Worm (Caenorhabditis elegans) whole organism, L4 larva: Measurements from ENCODE around the gene arx-5.

Experiments
- D1046.2 ChIP-seq: fragments of 200-800 bp; sonication (Bioruptor generic); IDR thresholded peaks from 2 replicates; pipeline ENCODE4 v1.3.6; 2022; ENCODE audit warnings: missing genetic modification characterization, missing compliant biosample characterization
- F10B5.3 ChIP-seq: sonication (generic microtip); optimal IDR thresholded peaks from 2 replicates; lab custom pipeline; 2016; ENCODE audit warnings: mild to moderate bottlenecking, missing genetic modification characterization, missing compliant biosample characterization
- F44E2.7 ChIP-seq: fragments of 200-800 bp; sonication (Bioruptor generic); IDR thresholded peaks from 2 replicates; pipeline ENCODE4 v2.1.2; 2022; ENCODE audit warnings: missing genetic modification characterization, missing compliant biosample characterization
- T20F7.1 ChIP-seq: fragments of 200-800 bp; sonication (Bioruptor generic); optimal IDR thresholded peaks from 2 replicates; lab custom pipeline; 2018; ENCODE audit warnings: mild to moderate bottlenecking, missing genetic modification characterization, missing compliant biosample characterization
- T26A8.4 ChIP-seq: fragments of 200-800 bp; sonication (Bioruptor generic); IDR thresholded peaks from 2 replicates; pipeline ENCODE4 v1.3.6; 2022; ENCODE audit warnings: missing genetic modification characterization, missing compliant biosample characterization
- Y5F2A.4 ChIP-seq: fragments of 200-800 bp; sonication (Bioruptor generic); optimal IDR thresholded peaks from 2 replicates; lab custom pipeline; 2018; ENCODE audit warnings: mild to moderate bottlenecking, missing genetic modification characterization, missing compliant biosample characterization
- aly-2 ChIP-seq: sonication (generic microtip); optimal IDR thresholded peaks from 2 replicates; lab custom pipeline; 2018; ENCODE audit warnings: missing biosample characterization, missing genetic modification characterization
- ama-1 ChIP-seq: fragments of 150-350 bp; optimal IDR thresholded peaks from 2 replicates; lab custom pipeline; 2014; ENCODE audit warnings: inconsistent platforms, mixed read lengths
- arid-1 ChIP-seq: fragments of 200-800 bp; sonication (Bioruptor generic); conservative IDR thresholded peaks from 2 replicates; pipeline ENCODE4 v1.3.6; 2022; ENCODE audit warnings: missing genetic modification reagents, missing genetic modification characterization, missing compliant biosample characterization
- attf-4 ChIP-seq: sonication (generic microtip); optimal IDR thresholded peaks from 3 replicates; lab custom pipeline; 2017; ENCODE audit warnings: missing biosample characterization, missing genetic modification characterization
- ceh-32 ChIP-seq: sonication (generic microtip); optimal IDR thresholded peaks from 2 replicates; lab custom pipeline; 2016; ENCODE audit warnings: mild to moderate bottlenecking, missing genetic modification characterization, missing compliant biosample characterization; ENCODE audit not compliant: poor library complexity
- ceh-44 ChIP-seq: fragments of 200-800 bp; sonication (Bioruptor generic); IDR thresholded peaks from 2 replicates; pipeline ENCODE4 v1.3.6; 2022; ENCODE audit warnings: missing genetic modification reagents, missing genetic modification characterization, missing compliant biosample characterization
- ceh-62 ChIP-seq: sonication (generic microtip); optimal IDR thresholded peaks from 2 replicates; lab custom pipeline; 2017; ENCODE audit warnings: missing biosample characterization, missing genetic modification characterization
- ceh-82 ChIP-seq: sonication (generic microtip); optimal IDR thresholded peaks from 2 replicates; lab custom pipeline; 2017; ENCODE audit warnings: missing biosample characterization, missing genetic modification characterization
- cey-2 ChIP-seq: sonication (generic microtip); optimal IDR thresholded peaks from 3 replicates; lab custom pipeline; 2017; ENCODE audit warnings: missing genetic modification characterization, mild to moderate bottlenecking, missing compliant biosample characterization, antibody characterized with exemption, borderline replicate concordance; ENCODE audit not compliant: insufficient read depth
- ctbp-1 ChIP-seq: fragments of 200-800 bp; sonication (Bioruptor generic); IDR thresholded peaks from 2 replicates; pipeline ENCODE4 v1.3.6; 2022; ENCODE audit warnings: missing genetic modification reagents, missing genetic modification characterization, missing compliant biosample characterization
- daf-16 ChIP-seq, 3 experiments: sonication (generic microtip); optimal IDR thresholded peaks; 2 replicates each; lab custom pipeline; 2016 to 2017; ENCODE audit warnings: missing genetic modification characterization in 3 of 3, missing genetic modification reagents in 3 of 3, mild to moderate bottlenecking in 2 of 3, missing compliant biosample characterization in 2 of 3, missing biosample characterization in 1 of 3, moderate library complexity in 1 of 3
- daf-8 ChIP-seq: fragments of 200-800 bp; sonication (Bioruptor generic); IDR thresholded peaks from 2 replicates; pipeline ENCODE4 v1.3.6; 2022; ENCODE audit warnings: missing genetic modification characterization, missing compliant biosample characterization
- dmd-8 ChIP-seq: fragments of 200-800 bp; sonication (Bioruptor generic); IDR thresholded peaks from 2 replicates; pipeline ENCODE4 v1.3.6; 2022; ENCODE audit warnings: missing genetic modification characterization, missing compliant biosample characterization
- dmd-9 ChIP-seq: fragments of 200-800 bp; sonication (Bioruptor generic); IDR thresholded peaks from 2 replicates; pipeline ENCODE4 v1.3.6; 2022; ENCODE audit warnings: missing genetic modification reagents, missing genetic modification characterization, missing compliant biosample characterization
- dve-1 ChIP-seq: sonication (generic microtip); optimal IDR thresholded peaks from 2 replicates; lab custom pipeline; 2017; ENCODE audit warnings: antibody characterized with exemption, mild to moderate bottlenecking, missing genetic modification characterization, missing compliant biosample characterization; ENCODE audit not compliant: insufficient read depth
- egl-27 ChIP-seq: sonication (generic microtip); optimal IDR thresholded peaks from 3 replicates; lab custom pipeline; 2017; ENCODE audit warnings: missing biosample characterization, missing genetic modification reagents, missing genetic modification characterization
- egl-43 ChIP-seq: fragments of 200-800 bp; sonication (Bioruptor generic); IDR thresholded peaks from 2 replicates; pipeline ENCODE4 v1.3.6; 2022; ENCODE audit warnings: missing genetic modification reagents, missing genetic modification characterization, missing compliant biosample characterization
- fkh-10 ChIP-seq: fragments of 150-350 bp; optimal IDR thresholded peaks from 2 replicates; lab custom pipeline; 2014; ENCODE audit warnings: missing biosample characterization, missing genetic modification reagents, missing genetic modification characterization
- hmg-1.1 ChIP-seq: fragments of 200-800 bp; sonication (Bioruptor generic); IDR thresholded peaks from 2 replicates; pipeline ENCODE4 v1.3.6; 2022; ENCODE audit warnings: missing genetic modification reagents, missing genetic modification characterization, missing compliant biosample characterization
- jun-1 ChIP-seq: fragments of 150-350 bp; optimal IDR thresholded peaks from 2 replicates; lab custom pipeline; 2014; ENCODE audit warnings: missing biosample characterization, missing genetic modification reagents, missing genetic modification characterization
- lin-29 ChIP-seq: fragments of 200-800 bp; sonication (Bioruptor generic); IDR thresholded peaks from 2 replicates; pipeline ENCODE4 v1.3.6; 2022; ENCODE audit warnings: missing genetic modification reagents, missing genetic modification characterization, missing compliant biosample characterization
- lir-3 ChIP-seq: sonication (generic microtip); optimal IDR thresholded peaks from 2 replicates; lab custom pipeline; 2016; ENCODE audit warnings: mild to moderate bottlenecking, missing genetic modification characterization, missing compliant biosample characterization
- madf-5 ChIP-seq, 2 experiments: fragments of 200-800 bp; sonication (Bioruptor generic); IDR thresholded peaks; 2 replicates each; pipeline ENCODE4 v1.3.6; 2022; ENCODE audit warnings: missing compliant biosample characterization in 2 of 2, missing genetic modification characterization in 2 of 2
- madf-9 ChIP-seq: fragments of 200-800 bp; sonication (Bioruptor generic); conservative IDR thresholded peaks from 2 replicates; pipeline ENCODE4 v1.3.6; 2022; ENCODE audit warnings: missing genetic modification reagents, missing genetic modification characterization, missing compliant biosample characterization
- mdl-1 ChIP-seq, 2 experiments: fragments of 150-350 bp in 1 of 2; sonication (generic microtip) in 1 of 2; optimal IDR thresholded peaks; 2 replicates each; lab custom pipeline; 2014 to 2017; ENCODE audit warnings: missing biosample characterization in 2 of 2, missing genetic modification characterization in 2 of 2
- mdt-29 ChIP-seq: fragments of 200-800 bp; sonication (Bioruptor generic); IDR thresholded peaks from 2 replicates; pipeline ENCODE4 v1.3.6; 2022; ENCODE audit warnings: missing genetic modification reagents, missing genetic modification characterization, missing compliant biosample characterization
- mes-2 ChIP-seq: sonication (generic microtip); optimal IDR thresholded peaks from 2 replicates; lab custom pipeline; 2016; ENCODE audit warnings: missing genotype, mild to moderate bottlenecking, missing genetic modification characterization, missing compliant biosample characterization; ENCODE audit not compliant: poor library complexity, severe bottlenecking
- mxl-3 ChIP-seq: fragments of 200-800 bp; sonication (Bioruptor generic); optimal IDR thresholded peaks from 2 replicates; lab custom pipeline; 2018; ENCODE audit warnings: mild to moderate bottlenecking, missing genetic modification characterization, missing compliant biosample characterization
- nhr-11 ChIP-seq: fragments of 150-350 bp; optimal IDR thresholded peaks from 2 replicates; lab custom pipeline; 2014; ENCODE audit warnings: missing biosample characterization, missing genetic modification characterization
- nhr-111 ChIP-seq: fragments of 200-800 bp; sonication (Bioruptor generic); optimal IDR thresholded peaks from 2 replicates; lab custom pipeline; 2018; ENCODE audit warnings: mild to moderate bottlenecking, missing genetic modification characterization, missing compliant biosample characterization
- nhr-41 ChIP-seq: fragments of 200-800 bp; sonication (Bioruptor generic); IDR thresholded peaks from 2 replicates; pipeline ENCODE4 v1.3.6; 2022; ENCODE audit warnings: missing genetic modification reagents, missing genetic modification characterization, missing compliant biosample characterization
- nhr-42 ChIP-seq: fragments of 200-800 bp; sonication (Bioruptor generic); IDR thresholded peaks from 2 replicates; pipeline ENCODE4 v1.3.6; 2022; ENCODE audit warnings: missing genetic modification characterization, missing compliant biosample characterization
- nhr-48 ChIP-seq: sonication (generic microtip); optimal IDR thresholded peaks from 2 replicates; lab custom pipeline; 2016; ENCODE audit warnings: mild to moderate bottlenecking, missing genetic modification characterization, missing compliant biosample characterization
- nhr-6 ChIP-seq: fragments of 150-350 bp; optimal IDR thresholded peaks from 2 replicates; lab custom pipeline; 2014; ENCODE audit warnings: missing biosample characterization, missing genetic modification characterization
- nhr-77 ChIP-seq: fragments of 150-350 bp; optimal IDR thresholded peaks from 2 replicates; lab custom pipeline; 2014; ENCODE audit warnings: missing biosample characterization, missing genetic modification characterization
- pqm-1 ChIP-seq: sonication (generic microtip); optimal IDR thresholded peaks from 2 replicates; lab custom pipeline; 2017; ENCODE audit warnings: missing biosample characterization, missing genetic modification characterization
- sdz-12 ChIP-seq: fragments of 200-800 bp; sonication (Bioruptor generic); optimal IDR thresholded peaks from 2 replicates; lab custom pipeline; 2018; ENCODE audit warnings: mild to moderate bottlenecking, missing genetic modification characterization, missing compliant biosample characterization
- set-16 ChIP-seq: fragments of 200-800 bp; sonication (Bioruptor generic); IDR thresholded peaks from 2 replicates; pipeline ENCODE4 v1.3.6; 2022; ENCODE audit warnings: missing genetic modification reagents, missing genetic modification characterization, missing compliant biosample characterization
- skn-1 ChIP-seq: fragments of 150-350 bp; optimal IDR thresholded peaks from 2 replicates; lab custom pipeline; 2014; ENCODE audit warnings: missing biosample characterization, missing genetic modification characterization
- snpc-1.2 ChIP-seq: fragments of 200-800 bp; sonication (Bioruptor generic); IDR thresholded peaks from 2 replicates; pipeline ENCODE4 v1.3.6; 2022; ENCODE audit warnings: missing genetic modification reagents, missing genetic modification characterization, missing compliant biosample characterization
- spr-1 ChIP-seq: sonication (generic microtip); optimal IDR thresholded peaks from 2 replicates; lab custom pipeline; 2016; ENCODE audit warnings: mild to moderate bottlenecking, missing genetic modification characterization, missing compliant biosample characterization
- tag-97 ChIP-seq: fragments of 200-800 bp; sonication (Bioruptor generic); IDR thresholded peaks from 2 replicates; pipeline ENCODE4 v1.3.6; 2022; ENCODE audit warnings: missing genetic modification characterization, missing compliant biosample characterization
- unc-62 ChIP-seq, 3 experiments: fragments of 150-350 bp in 1 of 3; sonication (generic microtip); optimal IDR thresholded peaks in 2 of 3; peaks in 1 of 3; 1 replicate in 1 of 3; 2 replicates in 2 of 3; lab custom pipeline; 2014 to 2017; ENCODE audit warnings: missing biosample characterization in 3 of 3, missing genetic modification characterization in 3 of 3, missing genetic modification reagents in 3 of 3, missing genotype in 1 of 3
- vab-7 ChIP-seq: fragments of 200-800 bp; sonication (Bioruptor generic); IDR thresholded peaks from 2 replicates; pipeline ENCODE4 v1.3.6; 2022; ENCODE audit warnings: missing genetic modification reagents, missing genetic modification characterization, missing compliant biosample characterization
- zip-2 ChIP-seq: fragments of 150-350 bp; optimal IDR thresholded peaks from 2 replicates; lab custom pipeline; 2014; ENCODE audit warnings: missing biosample characterization, missing genetic modification characterization

arx-5 gene

ce11 chrIII:12841328-12841727 is 23.4 kb upstream of the arx-5 start (continued):
- TF ChIP-seq ceh-82 (tag; lab: Kevin White, UChicago) (no peak), spr-1 (tag; lab: Kevin White, UChicago) (no peak), aly-2 (no peak), dmd-8 (GFP tag; lab: Robert Waterston, UW) (no peak), skn-1 (tag; lab: Kevin White, UChicago) (no peak), ceh-62 (no peak), madf-5 (GFP tag; IDR thresholded peaks at IDR 0.05; lab: Robert Waterston, UW) (no peak), attf-4 (tag; lab: Kevin White, UChicago) (no peak), sdz-12 (GFP tag; lab: Kevin White, UChicago) (no peak), nhr-77 (tag; lab: Kevin White, UChicago) (peak; percentile 63), cey-2 (tag; lab: Kevin White, UChicago) (no peak), T26A8.4 (no peak), nhr-48 (tag; lab: Kevin White, UChicago) (peak; percentile 83), nhr-6 (tag; lab: Kevin White, UChicago) (no peak), D1046.2 (GFP tag; lab: Robert Waterston, UW) (no peak), nhr-42 (no peak), nhr-11 (tag; lab: Kevin White, UChicago) (peak; percentile 54), daf-8 (no peak), nhr-41 (no peak), set-16 (GFP tag; lab: Robert Waterston, UW) (no peak), hmg-1.1 (GFP tag; lab: Robert Waterston, UW) (no peak), ctbp-1 (GFP tag; lab: Robert Waterston, UW) (peak; percentile 67; the same call in 1 of the 2 replicates), egl-27 (no peak), tag-97 (GFP tag; lab: Robert Waterston, UW) (no peak), F44E2.7 (no peak), T20F7.1 (peak; percentile 27), egl-43 (GFP tag; lab: Robert Waterston, UW) (no peak), nhr-111 (GFP tag; lab: Kevin White, UChicago) (no peak), pqm-1 (no peak), lin-29 (no peak), ceh-44 (GFP tag; lab: Robert Waterston, UW) (no peak), jun-1 (tag; lab: Kevin White, UChicago) (no peak), unc-62 (GFP tag; optimal IDR thresholded peaks at IDR 0.05 in 1 of 2; lab: Kevin White, UChicago) (peak in 1 of 2 experiments; percentile 58), unc-62 (tag; optimal IDR thresholded peaks at IDR 0.05; lab: Kevin White, UChicago) (no peak), daf-16 (GFP tag; optimal IDR thresholded peaks at IDR 0.05; lab: Kevin White, UChicago) (no peak), daf-16 (tag; optimal IDR thresholded peaks at IDR 0.05; lab: Kevin White, UChicago) (peak; percentile 48), Y5F2A.4 (GFP tag; lab: Kevin White, UChicago) (no peak), mes-2 (tag; lab: Kevin White, UChicago) (peak; percentile 59), fkh-10 (GFP tag; lab: Kevin White, UChicago) (peak; percentile 60), vab-7 (GFP tag; lab: Robert Waterston, UW) (no peak), dmd-9 (no peak), dve-1 (peak; percentile 71), madf-9 (GFP tag; lab: Robert Waterston, UW) (no peak), zip-2 (no peak), arid-1 (GFP tag; lab: Robert Waterston, UW) (no peak), lir-3 (no peak), snpc-1.2 (no peak), F10B5.3 (tag; lab: Kevin White, UChicago) (no peak), mxl-3 (GFP tag; lab: Kevin White, UChicago) (peak; percentile 36), ceh-32 (tag; lab: Kevin White, UChicago) (no peak), mdt-29 (GFP tag; lab: Robert Waterston, UW) (no peak), ama-1 (lab: Kevin White, UChicago) (no peak), mdl-1 (tag; optimal IDR thresholded peaks at IDR 0.05; lab: Kevin White, UChicago) (peak; percentile 11 to 94)
